Worm (Caenorhabditis elegans): ENCODE data around the gene lgc-28.
"Not testable (repeated sequence)": the region's sequence is repeated elsewhere in the genome, so short reads cannot be mapped to it uniquely, and the experiment has no call there.

Gene lgc-28

DNA sequence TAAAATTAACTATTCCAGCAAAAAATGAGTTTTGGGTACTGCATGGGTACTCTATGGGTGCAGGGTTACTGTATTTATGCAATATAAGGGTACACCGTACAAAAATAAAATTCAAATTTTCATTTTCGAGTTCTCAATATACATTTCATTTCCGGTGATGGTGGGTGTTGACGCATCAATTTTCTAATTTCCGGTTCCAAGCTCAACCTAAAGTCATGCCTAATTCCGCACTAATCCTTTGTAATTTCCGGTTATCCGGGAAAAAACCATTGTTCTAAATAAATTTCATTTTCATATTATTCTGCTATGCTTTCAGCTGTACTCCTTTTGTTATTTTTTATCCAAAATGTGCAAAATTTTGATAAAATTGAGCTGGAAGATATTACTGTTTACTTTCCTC is 34.5 kb downstream of the lgc-28 start, which contains the start of gene gcy-21:
Gene gcy-21, plus strand, starts transcription at position 301 of the 400 bp plus-strand sequence.
- TF ChIP-seq tra-4 (tag; optimal IDR thresholded peaks at IDR 0.05): no peak
- no peak for TF ChIP-seq ceh-36 (tag; optimal IDR thresholded peaks at IDR 0.05)
- TF ChIP-seq hnd-1 (tag; optimal IDR thresholded peaks at IDR 0.05): no peak
- TF ChIP-seq scrt-1 (GFP tag; IDR thresholded peaks at IDR 0.05): no peak
- TF ChIP-seq ama-1 (optimal IDR thresholded peaks at IDR 0.05): no peak
- no peak for TF ChIP-seq ceh-13 (GFP tag; optimal IDR thresholded peaks at IDR 0.05)
- TF ChIP-seq hmbx-1 (tag; optimal IDR thresholded peaks at IDR 0.05): no peak
- no peak for TF ChIP-seq B0310.2 (tag; optimal IDR thresholded peaks at IDR 0.05)
- TF ChIP-seq tbx-37 (GFP tag; conservative IDR thresholded peaks at IDR 0.05): no peak
- TF ChIP-seq F13C5.2 (tag; optimal IDR thresholded peaks at IDR 0.05): no peak

DNA sequence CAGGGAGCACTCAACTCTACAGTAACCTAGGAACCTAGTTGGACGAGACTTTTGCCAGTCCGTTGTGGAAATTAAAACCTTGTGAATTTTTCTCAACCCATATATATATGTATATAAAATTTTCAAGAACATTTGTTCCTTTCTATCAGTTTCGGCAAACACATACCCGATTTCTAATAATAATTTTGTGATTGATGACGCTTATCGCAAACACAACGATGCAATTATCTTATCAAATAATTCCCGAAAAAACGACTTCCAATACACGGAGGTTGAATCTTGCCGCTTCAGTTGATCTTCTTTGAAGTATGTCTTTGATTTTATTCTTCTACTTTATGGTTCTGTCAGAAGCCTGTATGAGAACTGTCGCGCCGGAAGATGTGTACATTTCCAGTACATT is 40.2 kb downstream of the lgc-28 start, which contains the start of gene F22E5.2:
Gene F22E5.2, plus strand, starts transcription at position 301 of the 400 bp plus-strand sequence.
- TF ChIP-seq aly-1 (tag; optimal IDR thresholded peaks at IDR 0.05); ets-7 (tag; optimal IDR thresholded peaks at IDR 0.05); tbx-37 (GFP tag; conservative IDR thresholded peaks at IDR 0.05): not testable (repeated sequence)

DNA sequence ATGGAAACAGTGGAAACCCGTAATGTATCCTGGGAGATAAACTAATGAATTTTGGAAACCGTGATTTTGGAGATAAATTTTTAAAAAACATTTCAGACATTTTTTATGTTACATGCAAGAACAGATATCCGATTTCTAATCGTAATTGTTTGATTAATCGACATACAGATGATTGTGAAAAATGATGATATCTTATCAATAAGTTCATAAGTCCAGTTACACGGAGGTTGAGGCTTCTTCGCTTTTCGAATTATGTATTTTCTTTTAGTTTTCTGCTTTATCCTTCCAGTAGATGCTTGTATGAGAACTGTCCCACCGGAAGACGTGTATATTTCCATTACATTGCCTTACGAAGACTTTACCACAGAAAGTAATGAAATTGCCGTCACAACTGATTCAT is 40.7 kb downstream of the lgc-28 start, which contains the start of gene F22E5.22:
Gene F22E5.22, plus strand, starts transcription at position 301 of the 400 bp plus-strand sequence.
- TF ChIP-seq ama-1 (optimal IDR thresholded peaks at IDR 0.05) (no peak), ceh-36 (tag; optimal IDR thresholded peaks at IDR 0.05) (no peak), B0310.2 (tag; optimal IDR thresholded peaks at IDR 0.05) (no peak), tbx-11 (GFP tag; IDR thresholded peaks at IDR 0.05) (no peak), F13C5.2 (tag; optimal IDR thresholded peaks at IDR 0.05) (no peak), aly-1 (tag; optimal IDR thresholded peaks at IDR 0.05) (no peak), sea-1 (GFP tag; conservative IDR thresholded peaks at IDR 0.05) (no peak), pes-1 (GFP tag; IDR thresholded peaks at IDR 0.05) (no peak), scrt-1 (GFP tag; IDR thresholded peaks at IDR 0.05) (no peak), hmbx-1 (tag; optimal IDR thresholded peaks at IDR 0.05) (no peak), tra-4 (tag; optimal IDR thresholded peaks at IDR 0.05) (no peak), hmg-4 (GFP tag; optimal IDR thresholded peaks at IDR 0.05) (no peak), ceh-13 (GFP tag; optimal IDR thresholded peaks at IDR 0.05) (no peak), ets-7 (tag; optimal IDR thresholded peaks at IDR 0.05) (no peak), tbx-37 (GFP tag; conservative IDR thresholded peaks at IDR 0.05) (no peak), hnd-1 (tag; optimal IDR thresholded peaks at IDR 0.05) (no peak), flt-1 (GFP tag; IDR thresholded peaks at IDR 0.05) (no peak)

DNA sequence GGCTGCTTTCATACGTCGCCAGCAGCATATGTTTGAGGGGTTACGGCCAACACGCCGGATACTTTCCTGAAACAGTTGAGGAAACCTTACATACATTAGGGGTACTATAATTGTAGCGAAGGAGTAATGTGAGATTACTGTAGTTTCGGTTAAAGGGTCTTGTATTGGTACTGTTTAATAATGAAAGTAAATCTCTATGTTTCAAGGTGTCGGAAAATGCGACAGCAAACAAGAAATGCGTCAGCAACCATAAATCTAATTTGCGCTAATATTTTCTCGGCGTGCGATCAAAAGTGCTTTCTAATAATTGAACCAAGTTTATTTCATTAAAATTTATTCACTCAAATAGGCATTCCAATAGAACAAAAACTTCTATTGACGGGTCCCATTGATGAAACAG is 47.4 kb downstream of the lgc-28 start, which contains the start of gene sri-57:
Gene sri-57, minus strand, starts transcription at position 101 of the 400 bp plus-strand sequence.
- TF ChIP-seq ama-1 (optimal IDR thresholded peaks at IDR 0.05); tra-4 (tag; optimal IDR thresholded peaks at IDR 0.05); F13C5.2 (tag; optimal IDR thresholded peaks at IDR 0.05): not testable (repeated sequence)

DNA sequence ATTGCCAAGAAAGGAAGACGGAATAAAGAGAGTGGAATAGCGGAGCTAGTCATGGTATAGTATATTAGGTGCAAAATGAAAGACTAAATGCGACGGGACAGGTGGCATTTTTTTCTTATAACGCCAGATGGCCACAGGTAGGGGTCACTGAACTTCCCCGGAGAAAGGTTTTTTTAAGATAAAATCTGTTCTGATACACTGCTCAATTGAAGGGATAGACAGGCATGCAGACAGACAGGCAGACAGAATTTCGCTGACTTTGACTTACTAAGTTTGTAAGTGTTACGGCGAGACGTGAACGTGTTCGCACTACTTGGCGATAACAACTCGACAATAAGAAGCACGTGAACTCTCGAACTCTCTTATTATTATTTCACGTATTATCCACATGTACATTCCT is 48.6 kb downstream of the lgc-28 start, which contains the start of the genes F22E5.20 and F22E5.1:
Gene F22E5.20, minus strand, starts transcription at position 101 of the 400 bp plus-strand sequence.
Gene F22E5.1, plus strand, starts transcription at position 242 of the 400 bp plus-strand sequence.
- not testable (repeated sequence) for TF ChIP-seq ets-7 (tag; optimal IDR thresholded peaks at IDR 0.05); tbx-37 (GFP tag; conservative IDR thresholded peaks at IDR 0.05); pes-1 (GFP tag; IDR thresholded peaks at IDR 0.05)

Measured in whole organism, early embryonic.